Fruit fly (Drosophila melanogaster): ENCODE data around the gene Vml.

The Vml gene

DNA sequence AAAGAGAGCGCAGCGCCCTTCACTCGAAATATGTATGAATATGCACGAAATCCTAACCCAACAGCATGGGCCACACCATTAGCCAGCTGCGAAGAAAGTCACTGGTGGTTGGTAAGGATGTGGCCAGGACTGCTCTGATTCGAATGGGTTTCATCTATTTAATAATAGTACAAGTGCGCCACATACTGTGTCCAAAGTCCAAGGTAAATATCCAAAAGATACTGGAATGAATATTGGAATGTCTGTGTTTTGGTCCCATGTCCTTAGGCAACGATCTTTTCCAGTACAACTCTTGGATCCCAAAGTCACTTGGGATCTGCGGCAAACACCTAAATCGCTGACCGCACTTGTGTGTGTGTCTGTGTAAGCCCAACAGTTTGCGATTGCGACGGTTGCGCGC, 30.7 kb downstream of the Vml start (continued):
- TF ChIP-seq peb (GFP tag; IDR thresholded peaks at IDR 0.05): no peak
- peak; percentile 10 for TF ChIP-seq CG17802 (tag; optimal IDR thresholded peaks at IDR 0.05)
- no peak for TF ChIP-seq CG14710 (tag; optimal IDR thresholded peaks at IDR 0.05)
- TF ChIP-seq CG14965 (GFP tag; optimal IDR thresholded peaks at IDR 0.05; ENCODE audit: borderline replicate concordance): peak; percentile 12
- peak; percentile 39 for TF ChIP-seq bab2 (GFP tag; optimal IDR thresholded peaks at IDR 0.05)
- peak; percentile 34 for TF ChIP-seq CG16863 (GFP tag; optimal IDR thresholded peaks at IDR 0.05)
- TF ChIP-seq NC2β (GFP tag; optimal IDR thresholded peaks at IDR 0.05): no peak
- TF ChIP-seq CG7987 (GFP tag; optimal IDR thresholded peaks at IDR 0.05): no peak
- TF ChIP-seq Atf3 (GFP tag; optimal IDR thresholded peaks at IDR 0.05): no peak
- TF ChIP-seq Ravus (GFP tag; IDR thresholded peaks at IDR 0.05): no peak; the same call in 1 of the 2 replicates
- TF ChIP-seq zfh1 (GFP tag; IDR thresholded peaks at IDR 0.05): peak; percentile 61; the same call in 2 of the 3 replicates
- no peak for TF ChIP-seq CG4360 (GFP tag; IDR thresholded peaks at IDR 0.05)
- TF ChIP-seq CG2199 (GFP tag; IDR thresholded peaks at IDR 0.05): no peak
- TF ChIP-seq CG12299 (tag; optimal IDR thresholded peaks at IDR 0.05): peak; percentile 17
- no peak for TF ChIP-seq NC2α (GFP tag; optimal IDR thresholded peaks at IDR 0.05)
- no peak for TF ChIP-seq Nf-YB (GFP tag; optimal IDR thresholded peaks at IDR 0.05)
- no peak for TF ChIP-seq CG15601 (tag; optimal IDR thresholded peaks at IDR 0.05)
- TF ChIP-seq Drgx (GFP tag; IDR thresholded peaks at IDR 0.05): peak; percentile 70
- no peak for TF ChIP-seq insv (GFP tag; optimal IDR thresholded peaks at IDR 0.05)
- no peak for TF ChIP-seq Hand (GFP tag; optimal IDR thresholded peaks at IDR 0.05)
- TF ChIP-seq Bdp1 (GFP tag; optimal IDR thresholded peaks at IDR 0.05): peak; percentile 36
- TF ChIP-seq br (optimal IDR thresholded peaks at IDR 0.05): no peak
- TF ChIP-seq jumu (GFP tag; optimal IDR thresholded peaks at IDR 0.05): peak; percentile 42
- no peak for TF ChIP-seq bbx (GFP tag; IDR thresholded peaks at IDR 0.05; ENCODE audit: partially characterized antibody)
- TF ChIP-seq CG15479 (GFP tag; optimal IDR thresholded peaks at IDR 0.05): no peak
- no peak for TF ChIP-seq Fer2 (tag; optimal IDR thresholded peaks at IDR 0.05)
- peak; percentile 17 for TF ChIP-seq CG9817 (tag; optimal IDR thresholded peaks at IDR 0.05)
- TF ChIP-seq CG12155 (GFP tag; optimal IDR thresholded peaks at IDR 0.05): no peak
- TF ChIP-seq ash1 (GFP tag; optimal IDR thresholded peaks at IDR 0.05): no peak
- no peak for TF ChIP-seq CG6791 (GFP tag; IDR thresholded peaks at IDR 0.05; ENCODE audit: partially characterized antibody)
- no peak for TF ChIP-seq ato (GFP tag; IDR thresholded peaks at IDR 0.05; ENCODE audit: partially characterized antibody)
- TF ChIP-seq HmgD (GFP tag; optimal IDR thresholded peaks at IDR 0.05): no peak
- TF ChIP-seq mirr (GFP tag; optimal IDR thresholded peaks at IDR 0.05): no peak
- TF ChIP-seq hkb (optimal IDR thresholded peaks at IDR 0.05): no peak
- TF ChIP-seq hkb (GFP tag; IDR thresholded peaks at IDR 0.05): peak; percentile 71
- TF ChIP-seq CG11085 (GFP tag; IDR thresholded peaks at IDR 0.05): no peak
- peak; percentile 46 for TF ChIP-seq CG12104 (GFP tag; optimal IDR thresholded peaks at IDR 0.05)
- no peak for TF ChIP-seq lov (optimal IDR thresholded peaks at IDR 0.05)
- no peak for TF ChIP-seq lov (GFP tag; IDR thresholded peaks at IDR 0.05)
- TF ChIP-seq CG11695 (GFP tag; IDR thresholded peaks at IDR 0.05): peak; percentile 81
- no peak for TF ChIP-seq schlank (tag; optimal IDR thresholded peaks at IDR 0.05)
- TF ChIP-seq CG8281 (tag; optimal IDR thresholded peaks at IDR 0.05): peak; percentile 23
- TF ChIP-seq sna (GFP tag; IDR thresholded peaks at IDR 0.05; ENCODE audit: partially characterized antibody): no peak
- no peak for TF ChIP-seq Scr (GFP tag; IDR thresholded peaks at IDR 0.05; ENCODE audit: partially characterized antibody)
- peak; percentile 61 for TF ChIP-seq vvl (GFP tag; IDR thresholded peaks at IDR 0.05)
- TF ChIP-seq tx (GFP tag; optimal IDR thresholded peaks at IDR 0.05): peak; percentile 45
- TF ChIP-seq CG13296 (GFP tag; optimal IDR thresholded peaks at IDR 0.05): peak; percentile 50
- peak; percentile 59; the same call in 2 of the 3 replicates for TF ChIP-seq CG7357 (GFP tag; IDR thresholded peaks at IDR 0.05)
- TF ChIP-seq ap (GFP tag; IDR thresholded peaks at IDR 0.05): peak; percentile 28; the same call in 1 of the 2 replicates
- no peak for TF ChIP-seq Doc3 (GFP tag; IDR thresholded peaks at IDR 0.05; ENCODE audit: partially characterized antibody)
- TF ChIP-seq CG9437 (GFP tag; optimal IDR thresholded peaks at IDR 0.05): peak; percentile 53
- TF ChIP-seq CG7372 (GFP tag; IDR thresholded peaks at IDR 0.05): 0 out of 2 replicates have a peak, but pooled peaks have one; percentile 40

Measured in whole organism, embryonic.